Worm (Caenorhabditis elegans): Measurements from ENCODE around the gene fipr-12.

fipr-12 gene

DNA sequence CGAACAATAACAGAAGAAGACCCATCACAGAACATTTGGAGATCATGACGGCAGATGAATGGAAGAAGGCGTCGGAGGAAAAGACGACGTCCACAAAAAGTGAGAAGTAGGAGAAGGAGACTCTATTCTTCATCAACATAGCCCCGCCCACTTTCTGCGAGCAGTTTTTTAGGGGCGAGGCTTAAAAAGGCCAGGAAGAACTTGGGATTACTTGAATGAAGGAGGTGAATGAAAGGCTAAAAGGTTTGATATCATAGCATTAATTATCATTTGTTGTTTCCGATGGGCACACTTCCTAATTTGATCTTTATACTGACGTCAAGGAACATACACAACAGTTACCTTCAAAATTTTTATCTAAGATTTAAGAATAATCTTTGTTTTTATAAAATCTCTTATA, 5.7 kb downstream of the fipr-12 start, which contains the start of gene nlp-58:
TSS of gene nlp-58 (minus strand) at position 101 of the 400 bp plus-strand sequence.
- TF ChIP-seq blmp-1 (tag; optimal IDR thresholded peaks at IDR 0.05) (no peak), tbx-8 (GFP tag; optimal IDR thresholded peaks at IDR 0.05) (no peak), pha-4 (tag; optimal IDR thresholded peaks at IDR 0.05) (no peak), lin-32 (GFP tag; optimal IDR thresholded peaks at IDR 0.05) (no peak), unc-62 (GFP tag; optimal IDR thresholded peaks at IDR 0.05) (no peak), lsy-2 (tag; optimal IDR thresholded peaks at IDR 0.05) (no peak), ces-1 (GFP tag; optimal IDR thresholded peaks at IDR 0.05) (no peak), mls-2 (tag; optimal IDR thresholded peaks at IDR 0.05) (no peak)

DNA sequence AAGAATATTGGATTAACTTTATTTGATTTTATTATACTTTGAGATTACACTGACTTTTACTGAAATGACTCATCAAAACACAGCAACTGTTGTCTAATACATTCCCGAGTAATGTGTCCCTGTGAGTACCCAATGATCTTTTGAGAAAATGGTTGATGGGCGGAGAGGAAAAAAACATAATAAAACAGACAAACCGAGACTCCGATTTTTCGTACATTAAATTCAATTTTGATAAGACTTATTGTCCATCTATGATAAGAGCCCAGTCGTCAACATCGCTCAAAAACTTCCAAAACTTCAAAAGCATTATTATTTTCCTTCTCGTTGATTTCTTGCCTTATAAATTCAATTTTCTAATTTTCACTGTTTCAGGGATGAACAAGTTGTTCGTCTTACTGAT, 7.7 kb downstream of the fipr-12 start, which contains the start of gene ttr-46:
TSS of gene ttr-46 (plus strand) at position 373 of the 400 bp plus-strand sequence.
- TF ChIP-seq ztf-11 (tag; optimal IDR thresholded peaks at IDR 0.05) (no peak), nhr-28 (tag; optimal IDR thresholded peaks at IDR 0.05) (no peak), M03D4.4 (tag; optimal IDR thresholded peaks at IDR 0.05) (no peak), mep-1 (tag; optimal IDR thresholded peaks at IDR 0.05) (no peak), blmp-1 (tag; optimal IDR thresholded peaks at IDR 0.05) (no peak)

DNA sequence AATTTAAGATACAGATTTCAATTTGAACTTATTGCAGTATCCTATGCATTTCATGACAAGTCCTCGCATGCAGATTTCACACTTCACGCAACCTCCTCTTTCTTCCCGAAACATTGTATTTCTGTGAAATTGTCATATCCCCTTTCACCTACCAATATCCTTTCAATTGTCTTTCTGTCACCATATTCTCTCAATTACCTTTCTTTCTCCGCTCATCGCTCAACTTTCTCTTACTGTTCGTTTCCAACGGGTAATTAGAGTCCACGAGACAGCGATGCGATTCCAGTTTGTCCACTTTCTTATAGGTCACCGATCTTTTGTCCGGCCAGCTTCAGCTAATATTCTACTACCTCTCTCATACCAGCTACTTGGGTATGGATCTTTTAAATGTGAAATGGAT, 9.3 kb downstream of the fipr-12 start, which contains the start of gene mam-5:
TSS of gene mam-5 (plus strand) at position 304 of the 400 bp plus-strand sequence.
- TF ChIP-seq nhr-12 (tag; optimal IDR thresholded peaks at IDR 0.05) (no peak), blmp-1 (tag; optimal IDR thresholded peaks at IDR 0.05) (peak; percentile 56)

DNA sequence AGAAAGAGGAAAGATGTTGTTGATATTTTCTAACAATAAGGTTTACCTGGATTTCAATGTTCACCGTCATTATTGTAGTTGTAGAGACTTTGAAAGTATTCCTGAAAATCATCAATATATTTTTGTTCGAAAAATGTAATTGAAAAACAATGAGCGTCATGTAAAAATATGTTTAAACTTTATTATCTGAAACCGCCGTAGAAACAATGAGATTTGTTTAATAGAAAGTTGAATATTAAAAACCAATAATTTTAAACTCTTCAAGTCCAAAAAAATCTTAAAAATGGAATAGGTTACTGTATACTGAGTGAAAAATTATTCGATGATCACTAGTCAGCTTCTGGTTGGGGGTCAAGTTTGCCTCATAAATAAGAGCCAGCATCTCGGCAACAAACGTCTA, 15.1 kb downstream of the fipr-12 start, which contains the start of gene anmt-3:
TSS of gene anmt-3 (minus strand) at position 101 of the 400 bp plus-strand sequence.
- no peak for TF ChIP-seq nhr-76 (tag; optimal IDR thresholded peaks at IDR 0.05)
- no peak for TF ChIP-seq ceh-43 (GFP tag; optimal IDR thresholded peaks at IDR 0.05)
- no peak for TF ChIP-seq ceh-83 (GFP tag; optimal IDR thresholded peaks at IDR 0.05)
- no peak for TF ChIP-seq blmp-1 (tag; optimal IDR thresholded peaks at IDR 0.05)
- TF ChIP-seq pha-4 (tag; optimal IDR thresholded peaks at IDR 0.05), result no peak
- no peak for TF ChIP-seq unc-62 (GFP tag; optimal IDR thresholded peaks at IDR 0.05)

DNA sequence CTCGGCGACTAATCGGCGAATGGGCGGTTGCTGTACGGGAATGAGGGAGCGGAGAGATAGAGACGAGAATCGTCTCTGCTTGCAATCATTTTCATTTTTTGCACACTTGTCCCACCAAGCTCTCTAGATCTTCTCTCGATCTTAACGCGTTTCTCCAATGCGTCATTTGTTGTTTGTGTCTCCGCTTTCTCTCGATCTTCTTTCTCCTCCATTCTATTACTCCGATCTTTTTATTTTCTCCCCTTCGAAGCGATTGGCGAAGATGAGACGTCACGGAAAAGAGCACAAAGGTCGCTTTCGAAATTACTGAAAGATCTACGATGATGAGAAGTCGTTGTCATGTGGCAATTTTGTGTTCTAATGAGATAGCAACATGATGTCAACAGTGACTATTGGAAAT, 15.5 kb downstream of the fipr-12 start:
- TF ChIP-seq hlh-1 (tag; optimal IDR thresholded peaks at IDR 0.05) (peak; percentile 98), elt-1 (tag; optimal IDR thresholded peaks at IDR 0.05; ENCODE audit: borderline replicate concordance, insufficient read depth) (no peak), unc-120 (tag; optimal IDR thresholded peaks at IDR 0.05; ENCODE audit: poor library complexity, severe bottlenecking) (peak; percentile 66), mab-5 (tag; optimal IDR thresholded peaks at IDR 0.05) (peak; percentile 35), lsy-2 (tag; optimal IDR thresholded peaks at IDR 0.05) (no peak), unc-62 (GFP tag; optimal IDR thresholded peaks at IDR 0.05) (peak; percentile 66)

DNA sequence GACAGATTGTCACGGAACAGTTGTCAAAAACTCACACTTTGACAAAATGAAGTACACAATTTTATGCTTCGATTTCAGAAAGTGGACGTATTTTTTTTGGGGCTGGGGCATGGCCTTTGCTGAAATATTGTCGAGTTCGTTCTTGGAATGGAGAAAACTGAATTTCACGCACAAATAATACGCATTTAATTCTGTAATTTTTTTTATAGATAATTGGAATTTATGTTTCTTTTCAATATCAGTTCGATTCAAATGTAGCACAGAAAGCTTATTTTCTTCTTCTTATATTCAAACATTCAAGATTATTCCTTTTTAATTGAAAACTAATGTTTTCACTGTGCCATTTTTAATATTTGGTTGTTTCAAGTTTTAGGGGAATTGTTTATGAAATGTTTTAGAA, 17.2 kb downstream of the fipr-12 start, which contains the start of gene T07C12.10:
TSS of gene T07C12.10 (minus strand) at position 101 of the 400 bp plus-strand sequence.
- no peak for TF ChIP-seq blmp-1 (tag; optimal IDR thresholded peaks at IDR 0.05)
- TF ChIP-seq mep-1 (tag; optimal IDR thresholded peaks at IDR 0.05), result no peak
- no peak for TF ChIP-seq drap-1 (GFP tag; optimal IDR thresholded peaks at IDR 0.05)
- TF ChIP-seq hlh-1 (tag; optimal IDR thresholded peaks at IDR 0.05), result no peak
- TF ChIP-seq snpc-4 (tag; optimal IDR thresholded peaks at IDR 0.05), result no peak
- no peak for TF ChIP-seq ztf-11 (tag; optimal IDR thresholded peaks at IDR 0.05)
- no peak for TF ChIP-seq unc-120 (tag; optimal IDR thresholded peaks at IDR 0.05; ENCODE audit: poor library complexity, severe bottlenecking)
- TF ChIP-seq bed-3 (GFP tag; optimal IDR thresholded peaks at IDR 0.05), result no peak
- TF ChIP-seq ceh-43 (GFP tag; optimal IDR thresholded peaks at IDR 0.05), result no peak
- no peak for TF ChIP-seq unc-62 (GFP tag; optimal IDR thresholded peaks at IDR 0.05)
- no peak for TF ChIP-seq flh-1 (GFP tag; optimal IDR thresholded peaks at IDR 0.05)
- no peak for TF ChIP-seq mls-2 (tag; optimal IDR thresholded peaks at IDR 0.05)
- TF ChIP-seq nhr-76 (tag; optimal IDR thresholded peaks at IDR 0.05), result no peak
- no peak for TF ChIP-seq unc-39 (tag; optimal IDR thresholded peaks at IDR 0.05)
- no peak for TF ChIP-seq M03D4.4 (tag; optimal IDR thresholded peaks at IDR 0.05)

DNA sequence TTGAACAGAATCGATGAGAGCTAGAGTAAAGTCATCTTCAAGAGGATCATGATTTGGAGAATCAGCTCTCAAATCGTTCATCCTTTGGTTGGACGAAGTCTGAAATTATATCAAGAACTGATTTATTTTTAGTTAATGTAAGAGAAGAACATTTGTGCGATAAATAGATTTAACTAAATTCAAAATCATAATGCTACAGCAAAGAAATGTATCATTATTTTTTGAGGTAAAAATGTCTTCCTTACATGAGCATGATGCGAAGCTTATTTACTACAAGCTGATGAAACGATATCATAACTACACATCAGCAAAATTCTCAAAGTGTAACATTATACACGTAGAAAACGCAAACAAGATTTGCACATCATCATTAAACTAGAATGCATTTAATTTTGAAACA, 19.3 kb downstream of the fipr-12 start, which contains the start of gene madf-4:
TSS of gene madf-4 (minus strand) at position 101 of the 400 bp plus-strand sequence.
- no peak for TF ChIP-seq tbx-8 (GFP tag; optimal IDR thresholded peaks at IDR 0.05)
- no peak for TF ChIP-seq lsy-2 (tag; optimal IDR thresholded peaks at IDR 0.05)
- TF ChIP-seq sptf-1 (tag; optimal IDR thresholded peaks at IDR 0.05), result no peak
- TF ChIP-seq nhr-237 (tag; optimal IDR thresholded peaks at IDR 0.05), result no peak
- no peak for TF ChIP-seq ham-2 (GFP tag; optimal IDR thresholded peaks at IDR 0.05)
- TF ChIP-seq bed-3 (GFP tag; optimal IDR thresholded peaks at IDR 0.05), result no peak
- TF ChIP-seq snpc-4 (tag; optimal IDR thresholded peaks at IDR 0.05), result no peak
- no peak for TF ChIP-seq pha-4 (tag; optimal IDR thresholded peaks at IDR 0.05)
- no peak for TF ChIP-seq unc-39 (tag; optimal IDR thresholded peaks at IDR 0.05)
- no peak for TF ChIP-seq nhr-12 (tag; optimal IDR thresholded peaks at IDR 0.05)
- TF ChIP-seq elt-3 (tag; optimal IDR thresholded peaks at IDR 0.05), result no peak
- TF ChIP-seq mep-1 (tag; optimal IDR thresholded peaks at IDR 0.05), result no peak
- TF ChIP-seq mls-2 (tag; optimal IDR thresholded peaks at IDR 0.05), result no peak
- no peak for TF ChIP-seq ceh-39 (tag; optimal IDR thresholded peaks at IDR 0.05)
- no peak for TF ChIP-seq M03D4.4 (tag; optimal IDR thresholded peaks at IDR 0.05)
- TF ChIP-seq flh-1 (GFP tag; optimal IDR thresholded peaks at IDR 0.05), result no peak
- no peak for TF ChIP-seq nhr-28 (tag; optimal IDR thresholded peaks at IDR 0.05)
